Worm (Caenorhabditis elegans) whole organism, L3 larva: ENCODE results near the gene str-247.

Source experiments
- ama-1 ChIP-seq: fragments of 150-350 bp; optimal IDR thresholded peaks from 2 replicates; lab custom pipeline; 2018
- ceh-16 ChIP-seq: sonication (generic microtip); optimal IDR thresholded peaks from 2 replicates; lab custom pipeline; 2017; ENCODE audit warnings: missing biosample characterization, missing genetic modification characterization
- nhr-11 ChIP-seq: fragments of 150-350 bp; optimal IDR thresholded peaks from 2 replicates; lab custom pipeline; 2014; ENCODE audit warnings: missing biosample characterization, missing genetic modification characterization
- nhr-237 ChIP-seq: fragments of 150-350 bp; optimal IDR thresholded peaks from 2 replicates; lab custom pipeline; 2014; ENCODE audit warnings: missing biosample characterization, missing genetic modification characterization
- nhr-25 ChIP-seq: sonication (generic microtip); optimal IDR thresholded peaks from 2 replicates; lab custom pipeline; 2017; ENCODE audit warnings: missing biosample characterization, missing genetic modification characterization
- tbx-2 ChIP-seq: sonication (generic microtip); optimal IDR thresholded peaks from 2 replicates; lab custom pipeline; 2016; ENCODE audit warnings: mild to moderate bottlenecking, missing genetic modification characterization, missing compliant biosample characterization
- zag-1 ChIP-seq: fragments of 150-350 bp; optimal IDR thresholded peaks from 2 replicates; lab custom pipeline; 2014; ENCODE audit warnings: missing biosample characterization, missing genetic modification characterization

- TF ChIP-seq nhr-25 (tag; lab: Kevin White, UChicago): no peak
- no peak for TF ChIP-seq ama-1 (lab: Kevin White, UChicago)
- TF ChIP-seq zag-1 (tag; lab: Kevin White, UChicago): no peak
- TF ChIP-seq nhr-11 (tag; lab: Kevin White, UChicago): no peak
- no peak for TF ChIP-seq tbx-2 (tag; lab: Kevin White, UChicago)
- no peak for TF ChIP-seq nhr-237 (tag; lab: Kevin White, UChicago)
- no peak for TF ChIP-seq ceh-16 (tag; lab: Kevin White, UChicago)
Observed at ce11 chrV:3974361-3974760, 20.5 kb downstream of the str-247 start, which contains the start of gene str-82.
